Worm (Caenorhabditis elegans) whole organism, early embryonic: ENCODE measurements around the gene Y17G9B.11.

ENCODE experiments used
- B0310.2 ChIP-seq: sonication (generic microtip); optimal IDR thresholded peaks from 2 replicates; lab custom pipeline; 2016; ENCODE audit warnings: mild to moderate bottlenecking, missing genetic modification characterization, missing compliant biosample characterization
- F13C5.2 ChIP-seq: sonication (generic microtip); optimal IDR thresholded peaks from 2 replicates; lab custom pipeline; 2017; ENCODE audit warnings: mild to moderate bottlenecking, missing genetic modification characterization, inconsistent platforms, missing compliant biosample characterization
- aly-1 ChIP-seq: sonication (generic microtip); optimal IDR thresholded peaks from 2 replicates; lab custom pipeline; 2016; ENCODE audit warnings: missing genetic modification characterization, missing compliant biosample characterization
- ama-1 ChIP-seq: fragments of 150-350 bp; optimal IDR thresholded peaks from 2 replicates; lab custom pipeline; 2014
- ceh-13 ChIP-seq: fragments of 200-800 bp; sonication (Bioruptor generic); optimal IDR thresholded peaks from 2 replicates; lab custom pipeline; 2018; ENCODE audit warnings: mild to moderate bottlenecking, missing genetic modification characterization, missing compliant biosample characterization
- ceh-36 ChIP-seq: sonication (generic microtip); optimal IDR thresholded peaks from 2 replicates; lab custom pipeline; 2016; ENCODE audit warnings: missing genetic modification characterization, inconsistent platforms, missing compliant biosample characterization
- ets-7 ChIP-seq: sonication (generic microtip); optimal IDR thresholded peaks from 2 replicates; lab custom pipeline; 2016; ENCODE audit warnings: missing genotype, missing genetic modification characterization, missing compliant biosample characterization
- flt-1 ChIP-seq: fragments of 200-800 bp; sonication (Bioruptor generic); IDR thresholded peaks from 2 replicates; pipeline ENCODE4 v1.3.6; 2022; ENCODE audit warnings: missing genetic modification characterization, missing compliant biosample characterization
- hmbx-1 ChIP-seq: sonication (generic microtip); optimal IDR thresholded peaks from 2 replicates; lab custom pipeline; 2016; ENCODE audit warnings: mild to moderate bottlenecking, missing genetic modification characterization, missing compliant biosample characterization
- hmg-4 ChIP-seq: fragments of 200-800 bp; sonication (Bioruptor generic); optimal IDR thresholded peaks from 2 replicates; lab custom pipeline; 2018; ENCODE audit warnings: mild to moderate bottlenecking, missing genetic modification characterization, missing compliant biosample characterization
- hnd-1 ChIP-seq: sonication (generic microtip); optimal IDR thresholded peaks from 2 replicates; lab custom pipeline; 2016; ENCODE audit warnings: missing genetic modification characterization, missing compliant biosample characterization
- pes-1 ChIP-seq: fragments of 200-800 bp; sonication (Bioruptor generic); IDR thresholded peaks from 2 replicates; pipeline ENCODE4 v1.3.6; 2022; ENCODE audit warnings: missing genetic modification reagents, missing genetic modification characterization, missing compliant biosample characterization
- scrt-1 ChIP-seq: fragments of 200-800 bp; sonication (Bioruptor generic); IDR thresholded peaks from 2 replicates; pipeline ENCODE4 v1.3.6; 2022; ENCODE audit warnings: missing genetic modification characterization, missing compliant biosample characterization
- sea-1 ChIP-seq: fragments of 200-800 bp; sonication (Bioruptor generic); conservative IDR thresholded peaks from 2 replicates; pipeline ENCODE4 v1.3.6; 2022; ENCODE audit warnings: missing genetic modification characterization, missing compliant biosample characterization
- tbx-11 ChIP-seq: fragments of 200-800 bp; sonication (Bioruptor generic); IDR thresholded peaks from 2 replicates; pipeline ENCODE4 v1.3.6; 2022; ENCODE audit warnings: missing genetic modification characterization, missing compliant biosample characterization
- tbx-37 ChIP-seq: fragments of 200-800 bp; sonication (Bioruptor generic); conservative IDR thresholded peaks from 2 replicates; pipeline ENCODE4 v1.3.6; 2022; ENCODE audit warnings: missing genetic modification reagents, missing genetic modification characterization, missing compliant biosample characterization
- tra-4 ChIP-seq: sonication (generic microtip); optimal IDR thresholded peaks from 2 replicates; lab custom pipeline; 2017; ENCODE audit warnings: missing genetic modification characterization, missing compliant biosample characterization

Gene Y17G9B.11

DNA sequence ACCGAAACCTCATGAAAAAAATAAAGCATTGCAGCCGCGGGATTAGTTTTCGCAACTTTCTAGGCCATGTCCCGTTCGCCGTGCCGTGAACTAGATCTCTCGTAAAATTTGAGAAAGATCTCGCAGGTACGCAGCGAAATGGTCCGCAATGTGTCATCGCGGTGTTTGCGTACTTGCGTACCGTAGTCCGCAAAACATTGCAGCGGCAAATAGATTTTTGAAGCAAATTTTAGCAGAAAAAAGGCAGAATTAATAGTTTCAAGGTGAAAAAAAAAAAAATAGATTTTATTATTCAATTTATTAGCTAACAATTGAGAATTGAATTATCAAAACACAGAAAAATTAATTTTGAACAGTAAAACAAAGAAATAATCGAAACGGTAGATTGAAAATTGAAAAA is 28.5 kb upstream of the Y17G9B.11 start:
- TF ChIP-seq sea-1 (GFP tag; lab: Robert Waterston, UW): peak; percentile 67; the same call in 1 of the 2 replicates
- peak; percentile 51; the same call in 1 of the 2 replicates for TF ChIP-seq scrt-1 (GFP tag; lab: Robert Waterston, UW)
- peak; percentile 56; the same call in 1 of the 2 replicates for TF ChIP-seq tbx-37 (GFP tag; lab: Robert Waterston, UW)
- peak; percentile 3 for TF ChIP-seq F13C5.2 (tag; lab: Kevin White, UChicago)
- TF ChIP-seq pes-1 (GFP tag; lab: Robert Waterston, UW): peak; percentile 73
- TF ChIP-seq tbx-11: 0 out of 2 replicates have a peak, but pooled peaks have one; percentile 50

DNA sequence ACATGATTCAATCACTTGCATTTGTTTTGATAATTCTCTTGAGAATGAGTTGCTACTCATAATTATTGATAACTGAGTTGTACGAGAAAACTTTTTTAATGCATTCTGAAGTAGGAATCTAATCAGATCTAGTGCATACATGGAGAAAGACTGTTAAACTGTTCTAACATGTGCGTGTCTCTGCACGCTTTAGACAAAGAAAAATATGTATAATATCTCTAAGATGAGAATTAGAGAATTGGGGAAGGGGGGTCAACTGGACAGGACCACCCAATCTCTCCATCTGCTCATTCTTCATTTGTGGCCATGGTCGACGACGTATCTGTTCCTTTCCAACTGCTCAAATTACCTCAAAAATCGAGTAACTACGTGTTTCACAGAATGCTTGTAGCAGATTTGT is 19.1 kb upstream of the Y17G9B.11 start, which contains the start of gene fbxb-78:
fbxb-78 (plus strand) TSS at position 301 of the 400 bp plus-strand sequence.
- TF ChIP-seq pes-1 (GFP tag; lab: Robert Waterston, UW) (no peak), ceh-13 (GFP tag; lab: Kevin White, UChicago) (no peak), scrt-1 (GFP tag; lab: Robert Waterston, UW) (no peak), F13C5.2 (tag; lab: Kevin White, UChicago) (no peak), hmg-4 (GFP tag; lab: Kevin White, UChicago) (no peak)

DNA sequence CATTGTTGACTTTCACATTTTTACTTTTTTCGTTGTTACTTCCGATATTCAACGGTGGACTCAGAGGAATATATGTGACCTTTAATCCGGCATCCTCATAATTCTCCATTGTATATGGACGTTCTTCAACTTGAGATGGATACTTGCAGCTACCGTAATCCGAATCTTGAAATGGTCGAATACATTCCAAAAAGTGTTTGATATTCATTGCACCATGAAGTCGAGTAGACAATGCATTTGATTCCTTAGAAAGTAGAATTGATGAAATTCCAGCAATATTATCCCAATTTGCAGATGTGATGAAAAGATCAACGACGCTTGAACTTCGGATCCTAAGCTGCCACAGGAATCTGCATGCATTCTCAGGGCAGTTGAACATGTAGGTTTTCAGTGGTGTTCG is 13.9 kb upstream of the Y17G9B.11 start:
- TF ChIP-seq pes-1 (GFP tag; lab: Robert Waterston, UW): no peak
- no peak for TF ChIP-seq B0310.2 (tag; lab: Kevin White, UChicago)
- TF ChIP-seq ceh-13 (GFP tag; lab: Kevin White, UChicago): no peak
- no peak for TF ChIP-seq tbx-11
- no peak for TF ChIP-seq flt-1 (GFP tag; lab: Robert Waterston, UW)
- TF ChIP-seq F13C5.2 (tag; lab: Kevin White, UChicago): no peak
- no peak for TF ChIP-seq ama-1 (lab: Kevin White, UChicago)
- TF ChIP-seq ets-7 (tag; lab: Kevin White, UChicago): no peak
- no peak for TF ChIP-seq aly-1
- no peak for TF ChIP-seq sea-1 (GFP tag; lab: Robert Waterston, UW)
- TF ChIP-seq scrt-1 (GFP tag; lab: Robert Waterston, UW): no peak
- TF ChIP-seq ceh-36: no peak

DNA sequence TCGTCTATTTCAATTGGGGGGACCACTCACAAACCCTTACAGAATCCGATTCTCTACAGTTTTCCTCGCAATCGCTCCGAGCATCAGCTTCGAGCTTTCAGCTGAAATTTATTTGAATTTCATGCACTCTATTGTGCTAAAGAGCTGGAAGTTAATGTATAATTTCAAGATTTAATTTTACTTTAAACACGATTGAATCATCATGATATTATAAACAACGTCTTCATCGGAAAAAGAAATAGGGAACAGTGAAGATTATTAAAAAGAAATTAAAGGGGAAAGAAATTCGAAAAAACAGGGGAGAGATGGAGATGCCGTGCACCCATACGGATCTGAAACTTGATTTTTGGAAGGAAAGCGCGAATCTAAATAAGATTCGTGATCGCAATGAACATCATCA is 12.2 kb upstream of the Y17G9B.11 start, which contains the start of gene hoe-1:
hoe-1 (minus strand) TSS at position 101 of the 400 bp plus-strand sequence.
- no peak for TF ChIP-seq aly-1
- TF ChIP-seq ceh-36: no peak
- no peak for TF ChIP-seq pes-1 (GFP tag; lab: Robert Waterston, UW)
- TF ChIP-seq tbx-11: no peak
- no peak for TF ChIP-seq F13C5.2 (tag; lab: Kevin White, UChicago)
- TF ChIP-seq tra-4: no peak
- TF ChIP-seq scrt-1 (GFP tag; lab: Robert Waterston, UW): no peak
- TF ChIP-seq B0310.2 (tag; lab: Kevin White, UChicago): no peak
- TF ChIP-seq flt-1 (GFP tag; lab: Robert Waterston, UW): no peak
- TF ChIP-seq ama-1 (lab: Kevin White, UChicago): no peak
- no peak for TF ChIP-seq hmbx-1 (tag; lab: Kevin White, UChicago)
- TF ChIP-seq hmg-4 (GFP tag; lab: Kevin White, UChicago): no peak
- TF ChIP-seq hnd-1 (tag; lab: Kevin White, UChicago): no peak
- no peak for TF ChIP-seq tbx-37 (GFP tag; lab: Robert Waterston, UW)
- no peak for TF ChIP-seq ceh-13 (GFP tag; lab: Kevin White, UChicago)
- TF ChIP-seq sea-1 (GFP tag; lab: Robert Waterston, UW): no peak
- no peak for TF ChIP-seq ets-7 (tag; lab: Kevin White, UChicago)

DNA sequence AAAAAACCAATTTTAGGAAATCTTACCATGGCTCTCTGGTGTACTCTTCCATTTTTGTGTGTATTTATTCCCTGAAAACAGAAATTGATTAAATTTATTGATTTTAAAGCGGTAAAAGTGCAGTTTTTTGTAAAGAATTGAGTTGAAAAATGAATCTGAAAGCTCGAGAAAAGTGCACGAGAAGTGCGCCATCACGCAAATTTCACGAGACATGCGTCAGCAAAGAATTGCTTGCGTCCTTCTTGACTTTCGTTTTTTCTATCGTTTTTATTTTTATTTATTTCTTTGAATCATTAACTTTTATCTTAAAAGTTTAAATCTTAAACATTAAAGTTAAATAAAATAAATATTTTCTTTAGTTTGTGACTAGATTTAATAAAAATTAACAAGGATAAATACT is 11.0 kb upstream of the Y17G9B.11 start, which contains the start of gene timm-17B.1:
timm-17B.1 (minus strand) TSS at position 71 of the 400 bp plus-strand sequence.
- peak; percentile 34 for TF ChIP-seq F13C5.2 (tag; lab: Kevin White, UChicago)
- 0 out of 2 replicates have a peak, but pooled peaks have one; percentile 34 for TF ChIP-seq pes-1 (GFP tag; lab: Robert Waterston, UW)
- no peak for TF ChIP-seq hnd-1 (tag; lab: Kevin White, UChicago)
- no peak for TF ChIP-seq B0310.2 (tag; lab: Kevin White, UChicago)
- no peak for TF ChIP-seq ama-1 (lab: Kevin White, UChicago)

DNA sequence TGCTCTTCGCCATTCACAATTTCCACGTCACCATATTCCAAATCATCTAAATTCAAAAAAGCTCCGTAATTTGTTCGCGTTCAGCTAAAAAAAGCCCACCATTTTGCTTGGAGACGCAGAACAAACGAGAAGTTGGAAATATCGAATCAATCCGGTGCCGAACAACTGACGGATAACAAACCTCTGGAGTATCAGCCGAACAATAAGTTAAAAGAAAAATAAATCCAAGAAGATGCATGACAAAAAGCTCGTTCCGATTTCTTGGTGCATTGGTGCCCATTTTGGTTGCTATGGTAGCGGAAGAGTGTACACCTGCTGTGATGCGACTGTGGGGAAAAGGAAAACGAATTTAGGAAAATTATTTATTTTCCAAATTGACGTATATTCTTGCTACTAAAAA is 8.9 kb upstream of the Y17G9B.11 start, which contains the start of gene tctn-1:
tctn-1 (minus strand) TSS at position 280 of the 400 bp plus-strand sequence.
- TF ChIP-seq ama-1 (lab: Kevin White, UChicago) (peak; percentile 14), scrt-1 (GFP tag; lab: Robert Waterston, UW) (no peak), F13C5.2 (tag; lab: Kevin White, UChicago) (no peak), pes-1 (GFP tag; lab: Robert Waterston, UW) (no peak), hmbx-1 (tag; lab: Kevin White, UChicago) (no peak)

DNA sequence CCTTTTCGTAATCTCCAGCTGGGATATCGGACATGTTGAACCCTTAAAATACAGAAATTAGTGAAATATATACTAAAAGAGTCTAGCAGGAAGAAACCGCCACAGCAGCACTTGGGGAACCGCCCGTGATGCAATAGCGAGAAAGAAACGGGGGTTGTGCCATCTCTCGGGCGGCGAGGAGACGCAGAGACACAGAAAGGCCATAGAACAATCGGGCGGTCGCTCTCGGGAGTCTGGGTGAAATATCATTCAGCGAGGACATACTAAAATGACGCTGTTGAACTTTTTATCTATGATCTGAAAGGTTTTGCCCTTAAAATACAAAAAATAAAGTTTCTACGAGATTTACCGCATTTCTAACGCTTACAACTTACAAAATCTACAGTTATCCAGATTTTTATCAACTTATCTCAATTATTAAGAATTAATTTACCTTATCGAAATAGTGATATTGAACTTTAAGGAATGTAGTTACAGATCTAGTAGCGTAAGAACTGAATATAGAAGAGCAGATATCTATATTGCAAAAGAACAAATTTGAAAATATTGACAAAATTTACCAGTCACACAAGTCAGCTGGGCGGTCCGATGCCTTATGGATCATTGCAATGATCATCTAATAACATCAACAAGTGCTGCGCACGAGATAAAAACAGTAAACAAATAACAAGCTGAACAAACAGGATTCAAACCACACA is 7.8 kb upstream of the Y17G9B.11 start, which contains the start of gene cyc-2.1:
cyc-2.1 (minus strand) TSS at position 605 of the 698 bp plus-strand sequence.
- no peak for TF ChIP-seq tra-4
- TF ChIP-seq tbx-37 (GFP tag; lab: Robert Waterston, UW): no peak
- TF ChIP-seq scrt-1 (GFP tag; lab: Robert Waterston, UW): peak; percentile 64
- peak; percentile 49 for TF ChIP-seq hmg-4 (GFP tag; lab: Kevin White, UChicago)
- no peak for TF ChIP-seq pes-1 (GFP tag; lab: Robert Waterston, UW)
- no peak for TF ChIP-seq B0310.2 (tag; lab: Kevin White, UChicago)
- no peak for TF ChIP-seq aly-1
- TF ChIP-seq F13C5.2 (tag; lab: Kevin White, UChicago): peak; percentile 38
- 0 out of 2 replicates have a peak, but pooled peaks have one; percentile 28 for TF ChIP-seq sea-1 (GFP tag; lab: Robert Waterston, UW)
- no peak for TF ChIP-seq ceh-36
- TF ChIP-seq ceh-13 (GFP tag; lab: Kevin White, UChicago): no peak
- 0 out of 2 replicates have a peak, but pooled peaks have one; percentile 31 for TF ChIP-seq tbx-11
- TF ChIP-seq hmbx-1 (tag; lab: Kevin White, UChicago): no peak
- TF ChIP-seq flt-1 (GFP tag; lab: Robert Waterston, UW): 0 out of 2 replicates have a peak, but pooled peaks have one; percentile 4
- no peak for TF ChIP-seq ets-7 (tag; lab: Kevin White, UChicago)
- peak; percentile 3 for TF ChIP-seq ama-1 (lab: Kevin White, UChicago)
- no peak for TF ChIP-seq hnd-1 (tag; lab: Kevin White, UChicago)
